In the genomic region with DNA sequence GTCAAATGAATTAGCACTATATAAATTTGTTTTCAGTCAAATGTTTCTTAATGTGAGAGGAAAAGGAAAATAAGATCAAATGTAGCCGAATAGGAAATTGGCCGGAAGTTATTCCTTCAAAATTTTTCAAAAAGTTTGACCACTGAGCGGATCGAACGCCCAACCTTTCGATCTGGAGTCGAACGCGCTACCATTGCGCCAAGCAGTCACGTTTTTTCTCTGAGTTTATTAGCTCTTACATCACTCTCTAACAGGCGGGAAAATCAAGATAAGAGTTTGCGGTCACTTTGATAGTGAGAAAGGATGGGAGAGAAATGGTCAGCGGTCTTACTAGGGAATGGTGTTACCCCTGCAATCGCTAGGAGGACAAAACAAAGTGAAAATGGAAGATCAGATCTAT, we compare ENCODE assay signal across 1 worm cellular context.
TF ChIP-seq lines count a peak whose summit lies in the region.

No protein-coding gene starts in this region.

TF ChIP-seq in whole organism, L4 larva, 104 proteins besides CTCF, POLR2A, EP300 and RAD21 (continued from another document):
- TF ChIP-seq mdl-1 (tag; optimal IDR thresholded peaks at IDR 0.05; lab: Kevin White, UChicago) = peak in 1 of 2 experiments; percentile 32
- TF ChIP-seq nhr-77 (tag; optimal IDR thresholded peaks at IDR 0.05; lab: Kevin White, UChicago) = peak; percentile 6
- TF ChIP-seq daf-19 (GFP tag; conservative IDR thresholded peaks at IDR 0.05; lab: Robert Waterston, UW) = no peak
- TF ChIP-seq F49E8.2 (tag; optimal IDR thresholded peaks at IDR 0.05; lab: Kevin White, UChicago; ENCODE audit: borderline replicate concordance) = no peak
- no peak for TF ChIP-seq ctbp-1 (GFP tag; IDR thresholded peaks at IDR 0.05; lab: Robert Waterston, UW)
- TF ChIP-seq lin-15B (tag; optimal IDR thresholded peaks at IDR 0.05; lab: Kevin White, UChicago) = no peak
- no peak for TF ChIP-seq zfp-3 (GFP tag; conservative IDR thresholded peaks at IDR 0.05; lab: Robert Waterston, UW)
- peak; percentile 37 for TF ChIP-seq dmd-6 (GFP tag; IDR thresholded peaks at IDR 0.05; lab: Robert Waterston, UW)
- TF ChIP-seq unc-62 (GFP tag; optimal IDR thresholded peaks at IDR 0.05 in 1 of 2; lab: Kevin White, UChicago) = no peak
- no peak for TF ChIP-seq unc-62 (tag; optimal IDR thresholded peaks at IDR 0.05; lab: Kevin White, UChicago)
- TF ChIP-seq ceh-20 (GFP tag; IDR thresholded peaks at IDR 0.05; lab: Robert Waterston, UW) = 0 out of 2 replicates have a peak, but pooled peaks have one; percentile 36
- TF ChIP-seq ces-1 (GFP tag; optimal IDR thresholded peaks at IDR 0.05; lab: Kevin White, UChicago) = no peak
- TF ChIP-seq snpc-4 (tag; optimal IDR thresholded peaks at IDR 0.05; lab: Kevin White, UChicago) = no peak
- TF ChIP-seq lin-13 (GFP tag; optimal IDR thresholded peaks at IDR 0.05; lab: Kevin White, UChicago) = no peak
- no peak for TF ChIP-seq dpl-1 (GFP tag; optimal IDR thresholded peaks at IDR 0.05; lab: Kevin White, UChicago)
- no peak for TF ChIP-seq ama-1 (optimal IDR thresholded peaks at IDR 0.05; lab: Kevin White, UChicago)
- no peak for TF ChIP-seq sdz-12 (GFP tag; optimal IDR thresholded peaks at IDR 0.05; lab: Kevin White, UChicago)
- TF ChIP-seq zip-2 (tag; optimal IDR thresholded peaks at IDR 0.05; lab: Kevin White, UChicago) = no peak
- TF ChIP-seq pqm-1 (tag; optimal IDR thresholded peaks at IDR 0.05; lab: Kevin White, UChicago) = no peak
- no peak for TF ChIP-seq tag-97 (GFP tag; IDR thresholded peaks at IDR 0.05; lab: Robert Waterston, UW)
- TF ChIP-seq fos-1 (tag; optimal IDR thresholded peaks at IDR 0.05; lab: Kevin White, UChicago) = no peak
- TF ChIP-seq skn-1 (tag; optimal IDR thresholded peaks at IDR 0.05; lab: Kevin White, UChicago) = no peak
- TF ChIP-seq nhr-10 (tag; optimal IDR thresholded peaks at IDR 0.05; lab: Kevin White, UChicago) = no peak
- no peak for TF ChIP-seq lin-1 (GFP tag; IDR thresholded peaks at IDR 0.05; lab: Robert Waterston, UW)
- TF ChIP-seq php-3 (GFP tag; IDR thresholded peaks at IDR 0.05; lab: Robert Waterston, UW) = no peak
- peak; percentile 9 for TF ChIP-seq hlh-11 (tag; optimal IDR thresholded peaks at IDR 0.05; lab: Kevin White, UChicago)
- TF ChIP-seq saeg-2 (GFP tag; IDR thresholded peaks at IDR 0.05; lab: Robert Waterston, UW) = no peak
- TF ChIP-seq Y5F2A.4 (GFP tag; optimal IDR thresholded peaks at IDR 0.05; lab: Kevin White, UChicago) = no peak
- no peak for TF ChIP-seq attf-4 (tag; optimal IDR thresholded peaks at IDR 0.05; lab: Kevin White, UChicago)
- TF ChIP-seq nhr-25 (tag; optimal IDR thresholded peaks at IDR 0.05; lab: Kevin White, UChicago; ENCODE audit: borderline replicate concordance, insufficient read depth) = no peak
- peak; percentile 51; the same call in 1 of the 2 replicates for TF ChIP-seq tra-1 (GFP tag; IDR thresholded peaks at IDR 0.05; lab: Robert Waterston, UW)
- no peak for TF ChIP-seq nhr-102 (tag; optimal IDR thresholded peaks at IDR 0.05; lab: Kevin White, UChicago)
- TF ChIP-seq ztf-7 (tag; optimal IDR thresholded peaks at IDR 0.05; lab: Kevin White, UChicago) = no peak
- TF ChIP-seq T26A8.4 (GFP tag; IDR thresholded peaks at IDR 0.05; lab: Robert Waterston, UW) = peak; percentile 63
- TF ChIP-seq mep-1 (tag; optimal IDR thresholded peaks at IDR 0.05; lab: Kevin White, UChicago) = no peak
- TF ChIP-seq dmd-9 (GFP tag; IDR thresholded peaks at IDR 0.05; lab: Robert Waterston, UW) = peak; percentile 37; the same call in 1 of the 2 replicates
- TF ChIP-seq egl-43 (GFP tag; IDR thresholded peaks at IDR 0.05; lab: Robert Waterston, UW) = peak; percentile 88; the same call in 1 of the 2 replicates
- TF ChIP-seq madf-9 (GFP tag; conservative IDR thresholded peaks at IDR 0.05; lab: Robert Waterston, UW) = no peak
- peak in 1 of 2 experiments; percentile 74; a peak in 1 of 4 replicates for TF ChIP-seq madf-5 (GFP tag; IDR thresholded peaks at IDR 0.05; lab: Robert Waterston, UW)
TF ChIP-seq in whole organism, L4 larva: peak in this region for 23.
